Worm (Caenorhabditis elegans) whole organism, mixed stage, embryonic: ENCODE data around the gene wht-7.

Experiments used
- M03D4.4 ChIP-seq: sonication (generic microtip); optimal IDR thresholded peaks from 2 replicates; lab custom pipeline; 2017; ENCODE audit warnings: mild to moderate bottlenecking, missing genetic modification characterization, missing compliant biosample characterization
- bed-3 ChIP-seq: fragments of 200-800 bp; sonication (Bioruptor generic); optimal IDR thresholded peaks from 3 replicates; lab custom pipeline; 2018; ENCODE audit warnings: mild to moderate bottlenecking, missing genetic modification characterization, moderate library complexity, missing compliant biosample characterization
- blmp-1 ChIP-seq: fragments of 150-350 bp; optimal IDR thresholded peaks from 2 replicates; lab custom pipeline; 2014; ENCODE audit warnings: missing biosample characterization, missing genetic modification characterization
- lin-13 ChIP-seq: fragments of 150-350 bp; optimal IDR thresholded peaks from 2 replicates; lab custom pipeline; 2014; ENCODE audit warnings: missing biosample characterization, missing genetic modification characterization
- mep-1 ChIP-seq: fragments of 150-350 bp; optimal IDR thresholded peaks from 2 replicates; lab custom pipeline; 2017; ENCODE audit warnings: missing biosample characterization, missing genetic modification reagents, missing genetic modification characterization, inconsistent platforms
- mls-2 ChIP-seq: sonication (generic microtip); optimal IDR thresholded peaks from 2 replicates; lab custom pipeline; 2016; ENCODE audit warnings: mild to moderate bottlenecking, missing genetic modification characterization, moderate library complexity, missing compliant biosample characterization
- nhr-12 ChIP-seq: fragments of 150-350 bp; optimal IDR thresholded peaks from 2 replicates; lab custom pipeline; 2014; ENCODE audit warnings: missing biosample characterization, missing genetic modification characterization
- nhr-28 ChIP-seq: fragments of 150-350 bp; optimal IDR thresholded peaks from 2 replicates; lab custom pipeline; 2014; ENCODE audit warnings: missing biosample characterization, missing genetic modification characterization
- nhr-76 ChIP-seq: sonication (generic microtip); optimal IDR thresholded peaks from 2 replicates; lab custom pipeline; 2017; ENCODE audit warnings: missing biosample characterization, missing genetic modification characterization
- pha-4 ChIP-seq: fragments of 150-350 bp; optimal IDR thresholded peaks from 2 replicates; lab custom pipeline; 2018; ENCODE audit warnings: missing biosample characterization, missing genetic modification reagents, missing genetic modification characterization
- snpc-4 ChIP-seq: fragments of 150-350 bp; optimal IDR thresholded peaks from 2 replicates; lab custom pipeline; 2014; ENCODE audit warnings: missing biosample characterization, missing genetic modification characterization
- tbx-8 ChIP-seq: fragments of 200-800 bp; sonication (Bioruptor generic); optimal IDR thresholded peaks from 2 replicates; lab custom pipeline; 2018; ENCODE audit warnings: mild to moderate bottlenecking, missing genetic modification characterization, moderate library complexity, missing compliant biosample characterization
- unc-62 ChIP-seq: fragments of 150-350 bp; optimal IDR thresholded peaks from 2 replicates; lab custom pipeline; 2014; ENCODE audit warnings: missing biosample characterization, missing genetic modification reagents, missing genetic modification characterization

ce11 chrIII:6105897-6106296 lies 43.5 kb downstream of the wht-7 start:
- TF ChIP-seq lin-13 (tag; lab: Kevin White, UChicago) (no peak), tbx-8 (GFP tag; lab: Kevin White, UChicago) (no peak), mls-2 (tag; lab: Kevin White, UChicago) (no peak), mep-1 (tag; lab: Kevin White, UChicago) (no peak), snpc-4 (tag; lab: Kevin White, UChicago) (no peak), bed-3 (GFP tag; lab: Kevin White, UChicago) (no peak), blmp-1 (tag; lab: Kevin White, UChicago) (no peak), nhr-76 (tag; lab: Kevin White, UChicago) (no peak), nhr-28 (tag; lab: Kevin White, UChicago) (no peak), unc-62 (no peak), pha-4 (no peak), M03D4.4 (tag; lab: Kevin White, UChicago) (no peak), nhr-12 (tag; lab: Kevin White, UChicago) (no peak)
